Worm (Caenorhabditis elegans): ENCODE measurements around the gene EGAP2.2.

The EGAP2.2 gene

ce11 chrII:5225284-5225683, 4.4 kb upstream of the EGAP2.2 start, which contains the start of gene dsh-1:
Gene dsh-1, minus strand, starts transcription at chrII:5225384.
- TF ChIP-seq tag-97 (GFP tag; IDR thresholded peaks at IDR 0.05) (no peak), mxl-3 (GFP tag; optimal IDR thresholded peaks at IDR 0.05) (no peak), snpc-1.2 (GFP tag; IDR thresholded peaks at IDR 0.05) (no peak), egl-43 (GFP tag; IDR thresholded peaks at IDR 0.05) (no peak), zfp-2 (tag; optimal IDR thresholded peaks at IDR 0.05) (no peak), pha-4 (GFP tag; IDR thresholded peaks at IDR 0.05) (no peak), pha-4 (tag; optimal IDR thresholded peaks at IDR 0.05) (no peak), dmd-9 (GFP tag; IDR thresholded peaks at IDR 0.05) (no peak), hlh-11 (tag; optimal IDR thresholded peaks at IDR 0.05) (no peak), lin-38 (GFP tag; IDR thresholded peaks at IDR 0.05) (no peak), cey-2 (tag; optimal IDR thresholded peaks at IDR 0.05; ENCODE audit: borderline replicate concordance, insufficient read depth) (no peak), R02D3.7 (tag; optimal IDR thresholded peaks at IDR 0.05) (no peak), Y105C5A.15 (GFP tag; IDR thresholded peaks at IDR 0.05) (no peak), skn-1 (tag; optimal IDR thresholded peaks at IDR 0.05) (no peak), nhr-237 (tag; optimal IDR thresholded peaks at IDR 0.05) (no peak)

ce11 chrII:5226309-5226708, 3.4 kb upstream of the EGAP2.2 start:
- no peak for TF ChIP-seq T26A8.4 (GFP tag; IDR thresholded peaks at IDR 0.05)
- no peak for TF ChIP-seq mxl-2 (GFP tag; conservative IDR thresholded peaks at IDR 0.05)
- TF ChIP-seq daf-16 (GFP tag; optimal IDR thresholded peaks at IDR 0.05): no peak
- TF ChIP-seq daf-16 (tag; optimal IDR thresholded peaks at IDR 0.05): no peak
- TF ChIP-seq nhr-41 (GFP tag; IDR thresholded peaks at IDR 0.05): no peak
- TF ChIP-seq mxl-3 (GFP tag; optimal IDR thresholded peaks at IDR 0.05): no peak
- TF ChIP-seq ceh-82 (tag; optimal IDR thresholded peaks at IDR 0.05): no peak
- no peak for TF ChIP-seq nhr-48 (tag; optimal IDR thresholded peaks at IDR 0.05)
- no peak for TF ChIP-seq rbr-2 (tag; optimal IDR thresholded peaks at IDR 0.05)
- TF ChIP-seq ceh-62 (tag; optimal IDR thresholded peaks at IDR 0.05): no peak
- TF ChIP-seq daf-8 (GFP tag; IDR thresholded peaks at IDR 0.05): no peak
- TF ChIP-seq sdz-12 (GFP tag; optimal IDR thresholded peaks at IDR 0.05): no peak
- TF ChIP-seq dmd-9 (GFP tag; IDR thresholded peaks at IDR 0.05): no peak
- no peak for TF ChIP-seq pqm-1 (tag; optimal IDR thresholded peaks at IDR 0.05)
- TF ChIP-seq egl-43 (GFP tag; IDR thresholded peaks at IDR 0.05): no peak
- no peak for TF ChIP-seq spr-1 (tag; optimal IDR thresholded peaks at IDR 0.05)
- TF ChIP-seq ceh-28 (tag; optimal IDR thresholded peaks at IDR 0.05): no peak

ce11 chrII:5227768-5228167, 1.9 kb upstream of the EGAP2.2 start:
- TF ChIP-seq Y75B8A.6 (GFP tag; IDR thresholded peaks at IDR 0.05) (no peak), hlh-11 (tag; optimal IDR thresholded peaks at IDR 0.05) (peak; percentile 77), Y105C5A.15 (GFP tag; IDR thresholded peaks at IDR 0.05) (no peak), hif-1 (tag; optimal IDR thresholded peaks at IDR 0.05) (no peak), rbr-2 (tag; optimal IDR thresholded peaks at IDR 0.05) (peak; percentile 2), zip-2 (tag; optimal IDR thresholded peaks at IDR 0.05) (no peak), daf-12 (tag; optimal IDR thresholded peaks at IDR 0.05) (no peak), ceh-82 (tag; optimal IDR thresholded peaks at IDR 0.05) (no peak), mep-1 (tag; optimal IDR thresholded peaks at IDR 0.05) (peak; percentile 20), ZK337.2 (GFP tag; IDR thresholded peaks at IDR 0.05) (no peak), ceh-28 (tag; optimal IDR thresholded peaks at IDR 0.05) (no peak), ceh-32 (tag; optimal IDR thresholded peaks at IDR 0.05; ENCODE audit: poor library complexity) (no peak), lsy-2 (tag; optimal IDR thresholded peaks at IDR 0.05) (peak in 1 of 2 experiments; percentile 1), set-16 (GFP tag; IDR thresholded peaks at IDR 0.05) (no peak), D1046.2 (GFP tag; IDR thresholded peaks at IDR 0.05) (no peak), nhr-237 (tag; optimal IDR thresholded peaks at IDR 0.05) (no peak), snpc-1.2 (GFP tag; IDR thresholded peaks at IDR 0.05) (no peak), aha-1 (tag) (peak; percentile 84), F10B5.3 (tag; optimal IDR thresholded peaks at IDR 0.05) (no peak), nhr-42 (GFP tag; IDR thresholded peaks at IDR 0.05) (no peak), daf-16 (GFP tag; optimal IDR thresholded peaks at IDR 0.05) (no peak), daf-16 (tag; optimal IDR thresholded peaks at IDR 0.05) (peak; percentile 74), unc-62 (GFP tag; optimal IDR thresholded peaks at IDR 0.05 in 1 of 2) (peak in 1 of 2 experiments; percentile 42), unc-62 (tag; optimal IDR thresholded peaks at IDR 0.05) (no peak), F26F4.8 (GFP tag; conservative IDR thresholded peaks at IDR 0.05) (no peak), nhr-28 (tag; optimal IDR thresholded peaks at IDR 0.05) (peak; percentile 64), dmd-6 (GFP tag; IDR thresholded peaks at IDR 0.05) (peak; percentile 61), attf-4 (tag; optimal IDR thresholded peaks at IDR 0.05) (no peak), hmg-1.1 (GFP tag; IDR thresholded peaks at IDR 0.05) (0 out of 2 replicates have a peak, but pooled peaks have one; percentile 10), unc-39 (tag; optimal IDR thresholded peaks at IDR 0.05) (no peak)

Data from whole organism, L4 larva.